Fruit fly (Drosophila melanogaster): ENCODE data around the gene Dbp21E2.

Gene Dbp21E2

DNA sequence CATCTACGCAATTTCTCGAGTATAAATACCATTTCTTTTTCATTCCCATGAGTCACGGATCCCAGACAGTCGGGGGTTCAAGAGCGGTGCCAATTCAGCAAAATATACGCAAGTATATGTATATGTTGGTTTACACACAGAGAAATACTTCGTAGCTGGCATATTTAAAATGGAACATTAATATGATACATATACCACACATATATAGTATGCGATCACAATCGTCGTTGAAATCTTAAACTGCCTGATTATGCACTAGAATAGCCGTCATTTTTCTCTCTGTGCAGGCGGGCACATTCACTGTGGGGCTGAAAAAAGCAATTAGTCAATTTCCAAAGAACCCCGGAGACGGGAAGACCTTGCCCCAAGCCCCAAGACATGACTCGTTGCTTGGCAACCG lies 30.3 kb downstream of the Dbp21E2 start (continued):
- TF ChIP-seq spab (GFP tag; optimal IDR thresholded peaks at IDR 0.05): peak; percentile 94
- TF ChIP-seq CG31627 (GFP tag; optimal IDR thresholded peaks at IDR 0.05): peak; percentile 97
- TF ChIP-seq Lpt (GFP tag; optimal IDR thresholded peaks at IDR 0.05): peak; percentile 92
- peak; percentile 98 for TF ChIP-seq esn (GFP tag; optimal IDR thresholded peaks at IDR 0.05)
- peak; percentile 96 for TF ChIP-seq Smox (GFP tag; optimal IDR thresholded peaks at IDR 0.05)
- TF ChIP-seq salr (GFP tag; optimal IDR thresholded peaks at IDR 0.05): peak; percentile 87 to 90
- TF ChIP-seq Hr39 (GFP tag; optimal IDR thresholded peaks at IDR 0.05): peak; percentile 94
- peak; percentile 96 for TF ChIP-seq cyc (GFP tag; optimal IDR thresholded peaks at IDR 0.05)
- peak; percentile 94 for TF ChIP-seq CG8119 (GFP tag; IDR thresholded peaks at IDR 0.05)
- TF ChIP-seq dsx (GFP tag; optimal IDR thresholded peaks at IDR 0.05; ENCODE audit: poor library complexity, severe bottlenecking): peak; percentile 93
- TF ChIP-seq CG4318 (GFP tag; optimal IDR thresholded peaks at IDR 0.05): peak; percentile 87
- peak; percentile 91 for TF ChIP-seq CG11762 (GFP tag; optimal IDR thresholded peaks at IDR 0.05; ENCODE audit: insufficient read depth)

DNA sequence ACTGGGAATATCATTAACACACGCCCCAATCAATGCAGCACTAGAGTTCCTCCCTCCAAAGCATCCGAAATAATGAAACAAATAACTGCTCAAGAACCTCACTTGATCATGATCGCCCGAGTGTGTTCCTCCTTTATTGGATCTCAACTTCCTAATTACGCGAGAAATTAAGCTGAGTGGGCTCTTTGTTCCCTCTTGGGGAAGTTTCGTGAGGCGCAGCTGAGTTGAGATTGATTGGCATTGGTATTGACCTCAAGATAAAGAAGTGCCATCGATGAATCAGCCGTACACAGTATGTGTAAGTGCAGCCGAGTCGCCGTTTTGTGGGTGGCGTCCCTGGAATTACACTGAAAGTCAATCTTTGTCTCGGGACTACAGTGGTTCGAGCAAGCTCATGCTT lies 31.5 kb downstream of the Dbp21E2 start:
- TF ChIP-seq svp (GFP tag) (peak; percentile 95), CG6163 (GFP tag; IDR thresholded peaks at IDR 0.05) (0 out of 3 replicates have a peak, but pooled peaks have one; percentile 3), dac (GFP tag; optimal IDR thresholded peaks at IDR 0.05) (no peak), Sox14 (GFP tag; optimal IDR thresholded peaks at IDR 0.05) (peak; percentile 22), lz (GFP tag; optimal IDR thresholded peaks at IDR 0.05) (no peak), CG3919 (GFP tag; optimal IDR thresholded peaks at IDR 0.05) (no peak)

DNA sequence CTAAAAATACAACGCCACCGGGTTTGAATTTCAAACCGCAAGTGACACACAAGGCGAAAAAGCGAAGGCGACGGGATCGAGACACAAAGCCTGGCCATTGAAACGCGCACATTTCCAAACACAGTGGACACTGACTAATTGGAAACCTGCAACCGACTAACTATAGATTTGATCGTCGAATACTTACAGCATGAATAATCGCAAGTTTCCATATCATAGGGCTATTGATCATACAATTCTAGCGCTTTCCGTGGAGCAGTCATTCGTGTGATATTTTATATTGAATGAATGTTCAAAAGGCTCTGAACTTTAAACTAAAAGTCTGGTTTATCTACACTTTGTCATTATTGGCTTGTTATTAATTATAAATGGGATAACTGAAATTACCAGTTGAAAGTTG lies 31.9 kb downstream of the Dbp21E2 start:
- TF ChIP-seq CG31627 (GFP tag; optimal IDR thresholded peaks at IDR 0.05) (peak; percentile 40), CG11762 (GFP tag; optimal IDR thresholded peaks at IDR 0.05; ENCODE audit: insufficient read depth) (no peak), spab (GFP tag; optimal IDR thresholded peaks at IDR 0.05) (no peak), Hr4 (GFP tag; optimal IDR thresholded peaks at IDR 0.05) (peak; percentile 39), CG8119 (GFP tag; IDR thresholded peaks at IDR 0.05) (no peak), CG3032 (tag; optimal IDR thresholded peaks at IDR 0.05) (no peak), vri (GFP tag; optimal IDR thresholded peaks at IDR 0.05) (peak; percentile 4), CG10631 (GFP tag; optimal IDR thresholded peaks at IDR 0.05) (peak; percentile 4), CG6276 (GFP tag; optimal IDR thresholded peaks at IDR 0.05) (peak; percentile 7), Smox (GFP tag; optimal IDR thresholded peaks at IDR 0.05) (no peak), Ets21C (GFP tag; optimal IDR thresholded peaks at IDR 0.05) (peak; percentile 24), CG7368 (GFP tag; optimal IDR thresholded peaks at IDR 0.05) (no peak), Hr39 (GFP tag; optimal IDR thresholded peaks at IDR 0.05) (peak; percentile 53), CG6854 (GFP tag; optimal IDR thresholded peaks at IDR 0.05) (no peak), topi (GFP tag; optimal IDR thresholded peaks at IDR 0.05) (peak; percentile 17), CG3919 (GFP tag; optimal IDR thresholded peaks at IDR 0.05) (no peak), CG16779 (tag; optimal IDR thresholded peaks at IDR 0.05) (no peak), cyc (GFP tag; optimal IDR thresholded peaks at IDR 0.05) (peak; percentile 7), CG6792 (GFP tag; optimal IDR thresholded peaks at IDR 0.05) (peak; percentile 18), Blimp-1 (GFP tag; optimal IDR thresholded peaks at IDR 0.05) (peak; percentile 1), esn (GFP tag; optimal IDR thresholded peaks at IDR 0.05) (peak; percentile 52), CG4318 (GFP tag; optimal IDR thresholded peaks at IDR 0.05) (no peak), fd59A (GFP tag; optimal IDR thresholded peaks at IDR 0.05) (no peak), salr (GFP tag; optimal IDR thresholded peaks at IDR 0.05) (no peak), achi (GFP tag; optimal IDR thresholded peaks at IDR 0.05) (no peak), Lpt (GFP tag; optimal IDR thresholded peaks at IDR 0.05) (peak; percentile 3), Met (GFP tag; optimal IDR thresholded peaks at IDR 0.05) (peak; percentile 52), OdsH (GFP tag; optimal IDR thresholded peaks at IDR 0.05) (peak; percentile 36), lz (GFP tag; optimal IDR thresholded peaks at IDR 0.05) (peak; percentile 33), Eip78C (GFP tag) (peak; percentile 62), fkh (GFP tag; optimal IDR thresholded peaks at IDR 0.05) (no peak), CG8632 (GFP tag; optimal IDR thresholded peaks at IDR 0.05) (no peak), Eip75B (GFP tag; optimal IDR thresholded peaks at IDR 0.05) (peak; percentile 30), CG32006 (GFP tag; optimal IDR thresholded peaks at IDR 0.05) (peak; percentile 35), Sox102F (GFP tag; optimal IDR thresholded peaks at IDR 0.05) (peak; percentile 4), eg (GFP tag; IDR thresholded peaks at IDR 0.05) (0 out of 3 replicates have a peak, but pooled peaks have one; percentile 11), pdm3 (GFP tag; optimal IDR thresholded peaks at IDR 0.05) (peak; percentile 30)
